Fruit fly (Drosophila melanogaster): Measurements from ENCODE around the gene fz2.

dm6 chr3L:19231608-19232007 is 3.6 kb downstream of the fz2 start:
- TF ChIP-seq ara (GFP tag; IDR thresholded peaks at IDR 0.05) (no peak), CG12236 (GFP tag; optimal IDR thresholded peaks at IDR 0.05) (no peak), sim (GFP tag; IDR thresholded peaks at IDR 0.05) (no peak), CG3065 (GFP tag; optimal IDR thresholded peaks at IDR 0.05) (no peak)
